Worm (Caenorhabditis elegans) whole organism, L3 larva: ENCODE measurements around the gene rgs-10.

Experiments used
- ama-1 ChIP-seq: fragments of 150-350 bp; optimal IDR thresholded peaks from 2 replicates; lab custom pipeline; 2018
- daf-12 ChIP-seq: fragments of 150-350 bp; optimal IDR thresholded peaks from 2 replicates; lab custom pipeline; 2014; ENCODE audit warnings: missing biosample characterization, missing genetic modification reagents, missing genetic modification characterization
- mdl-1 ChIP-seq: fragments of 150-350 bp; optimal IDR thresholded peaks from 2 replicates; lab custom pipeline; 2014; ENCODE audit warnings: missing biosample characterization, missing genetic modification characterization
- nhr-23 ChIP-seq: fragments of 150-350 bp; optimal IDR thresholded peaks from 2 replicates; lab custom pipeline; 2014; ENCODE audit warnings: missing biosample characterization, missing genetic modification reagents, missing genetic modification characterization
- snpc-4 ChIP-seq: fragments of 150-350 bp; optimal IDR thresholded peaks from 2 replicates; lab custom pipeline; 2014; ENCODE audit warnings: missing biosample characterization, missing genetic modification characterization
- unc-62 ChIP-seq: fragments of 150-350 bp; sonication (generic microtip); optimal IDR thresholded peaks from 4 replicates; lab custom pipeline; 2014; ENCODE audit warnings: missing biosample characterization, missing genetic modification reagents, missing genetic modification characterization

DNA sequence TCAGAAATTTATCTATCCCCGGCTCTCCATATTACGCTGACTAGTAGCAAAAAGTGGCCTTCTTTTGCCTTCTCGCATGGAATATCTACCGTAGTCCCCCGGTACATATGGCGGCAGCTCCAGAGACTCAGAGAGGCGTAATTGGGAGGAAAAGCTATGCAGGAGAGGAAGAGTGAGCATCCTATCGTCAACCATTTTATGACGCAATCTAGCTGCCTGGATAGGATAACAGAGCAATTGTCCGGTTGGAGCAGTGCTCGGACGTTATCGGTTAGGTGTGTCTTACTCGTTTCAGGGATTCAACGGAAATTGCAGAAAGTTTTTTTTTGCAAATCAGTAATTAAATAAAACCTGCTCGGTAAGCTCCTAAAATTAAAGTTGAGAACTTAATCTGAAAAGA is 5.4 kb upstream of the rgs-10 start:
- TF ChIP-seq snpc-4 (no peak), ama-1 (lab: Kevin White, UChicago) (no peak), unc-62 (GFP tag; lab: Kevin White, UChicago) (no peak), mdl-1 (no peak), daf-12 (tag; lab: Kevin White, UChicago) (no peak), nhr-23 (tag; lab: Kevin White, UChicago) (no peak)
